Worm (Caenorhabditis elegans) whole organism, midembryonic: ENCODE measurements around the gene F52D2.6.

ENCODE experiments used
- cog-1 ChIP-seq: sonication (generic microtip); optimal IDR thresholded peaks from 2 replicates; lab custom pipeline; 2016; ENCODE audit warnings: missing genetic modification characterization, missing compliant biosample characterization
- flt-1 ChIP-seq: fragments of 200-800 bp; sonication (Bioruptor generic); IDR thresholded peaks from 2 replicates; pipeline ENCODE4 v1.3.6; 2022; ENCODE audit warnings: missing genetic modification characterization, missing compliant biosample characterization
- med-1 ChIP-seq: sonication (generic microtip); optimal IDR thresholded peaks from 2 replicates; lab custom pipeline; 2017; ENCODE audit warnings: missing genetic modification characterization, mild to moderate bottlenecking, missing compliant biosample characterization, antibody characterized with exemption, missing genetic modification reagents; ENCODE audit not compliant: insufficient read depth
- ref-1 ChIP-seq: fragments of 200-800 bp; sonication (Bioruptor generic); conservative IDR thresholded peaks from 2 replicates; pipeline ENCODE4 v1.3.6; 2022; ENCODE audit warnings: missing genetic modification reagents, missing genetic modification characterization, missing compliant biosample characterization

DNA sequence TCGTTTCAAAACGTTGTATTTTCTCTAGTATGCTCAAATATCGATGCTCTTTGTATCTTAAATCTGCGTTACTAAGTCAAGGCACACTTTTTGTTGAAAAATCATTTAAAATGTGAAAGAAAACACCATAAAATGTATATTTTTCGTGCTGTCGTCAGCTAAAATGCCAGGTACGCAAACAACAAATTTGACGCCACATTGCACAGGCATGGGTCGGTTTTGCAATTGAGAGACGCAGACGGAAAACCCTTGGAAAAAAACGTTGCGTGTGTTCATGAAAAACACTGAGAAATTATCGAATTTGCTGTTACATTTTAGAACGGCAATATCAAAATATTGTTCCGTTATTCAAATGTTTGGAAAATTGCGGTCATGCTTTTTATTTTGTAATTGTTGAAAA lies 11.0 kb upstream of the F52D2.6 start:
- TF ChIP-seq flt-1 (GFP tag; lab: Robert Waterston, UW): no peak
- no peak for TF ChIP-seq cog-1
- no peak for TF ChIP-seq ref-1 (GFP tag; lab: Robert Waterston, UW)
- TF ChIP-seq med-1 (GFP tag; lab: Kevin White, UChicago): no peak
